Fruit fly (Drosophila melanogaster): ENCODE data around the gene Rat1.

The Rat1 gene

dm6 chr2L:6956725-6957124 lies 48.8 kb downstream of the Rat1 start, which contains the start of the genes CG13775 and CG3430 (continued):
- TF ChIP-seq amos (GFP tag; IDR thresholded peaks at IDR 0.05; ENCODE audit: partially characterized antibody) (peak; percentile 78), BtbVII (GFP tag; optimal IDR thresholded peaks at IDR 0.05) (no peak), tin (GFP tag; optimal IDR thresholded peaks at IDR 0.05) (peak; percentile 7), Side (GFP tag; optimal IDR thresholded peaks at IDR 0.05) (no peak), CG10366 (GFP tag; IDR thresholded peaks at IDR 0.05) (peak; percentile 18; the same call in 1 of the 2 replicates), CG11695 (GFP tag; IDR thresholded peaks at IDR 0.05) (no peak), HHEX (GFP tag; optimal IDR thresholded peaks at IDR 0.05) (no peak), E2f2 (GFP tag; IDR thresholded peaks at IDR 0.05) (peak; percentile 85), h (optimal IDR thresholded peaks at IDR 0.05) (no peak), CG17568 (GFP tag; optimal IDR thresholded peaks at IDR 0.05) (no peak), Ada2b (GFP tag; IDR thresholded peaks at IDR 0.05) (no peak), zen2 (GFP tag; IDR thresholded peaks at IDR 0.05; ENCODE audit: partially characterized antibody) (peak; percentile 40; the same call in 1 of the 3 replicates), CG11398 (GFP tag; optimal IDR thresholded peaks at IDR 0.05) (no peak), tll (GFP tag; optimal IDR thresholded peaks at IDR 0.05) (no peak), hkb (optimal IDR thresholded peaks at IDR 0.05) (no peak), hkb (GFP tag; IDR thresholded peaks at IDR 0.05) (0 out of 2 replicates have a peak, but pooled peaks have one; percentile 21), CG12942 (GFP tag; optimal IDR thresholded peaks at IDR 0.05) (no peak), Nf-YA (GFP tag; IDR thresholded peaks at IDR 0.05) (no peak), Blimp-1 (GFP tag; optimal IDR thresholded peaks at IDR 0.05) (no peak), prd (optimal IDR thresholded peaks at IDR 0.05) (no peak), prd (GFP tag; IDR thresholded peaks at IDR 0.05) (no peak), Ptx1 (GFP tag; IDR thresholded peaks at IDR 0.05) (no peak), gce (GFP tag; IDR thresholded peaks at IDR 0.05) (0 out of 3 replicates have a peak, but pooled peaks have one; percentile 31), Neu2 (GFP tag; optimal IDR thresholded peaks at IDR 0.05; ENCODE audit: borderline replicate concordance) (no peak), stc (GFP tag; IDR thresholded peaks at IDR 0.05) (peak; percentile 36; the same call in 1 of the 2 replicates), twi (tag; optimal IDR thresholded peaks at IDR 0.05) (no peak), CG10267 (tag; optimal IDR thresholded peaks at IDR 0.05) (peak; percentile 14), danr (GFP tag; IDR thresholded peaks at IDR 0.05) (no peak), ssp (GFP tag; IDR thresholded peaks at IDR 0.05) (no peak), Mes4 (GFP tag; optimal IDR thresholded peaks at IDR 0.05) (peak; percentile 8), CG15269 (tag; optimal IDR thresholded peaks at IDR 0.05) (no peak), CG4360 (GFP tag; IDR thresholded peaks at IDR 0.05) (no peak), CG3847 (GFP tag; IDR thresholded peaks at IDR 0.05) (peak; percentile 24; the same call in 1 of the 2 replicates), Rfx (GFP tag; IDR thresholded peaks at IDR 0.05) (peak; percentile 67), CG6689 (GFP tag; IDR thresholded peaks at IDR 0.05) (no peak), CG8944 (GFP tag; optimal IDR thresholded peaks at IDR 0.05) (no peak), oc (tag; optimal IDR thresholded peaks at IDR 0.05) (no peak), CG4617 (GFP tag; optimal IDR thresholded peaks at IDR 0.05; ENCODE audit: borderline replicate concordance) (peak; percentile 27), croc (GFP tag; conservative IDR thresholded peaks at IDR 0.05) (no peak), Jarid2 (GFP tag; optimal IDR thresholded peaks at IDR 0.05) (no peak), tup (GFP tag; optimal IDR thresholded peaks at IDR 0.05) (no peak), Scr (GFP tag; IDR thresholded peaks at IDR 0.05; ENCODE audit: partially characterized antibody) (peak; percentile 67), GATAe (GFP tag; conservative IDR thresholded peaks at IDR 0.05) (no peak), Hr78 (GFP tag; optimal IDR thresholded peaks at IDR 0.05) (no peak), cas (GFP tag; IDR thresholded peaks at IDR 0.05) (0 out of 2 replicates have a peak, but pooled peaks have one; percentile 32), H15 (GFP tag; IDR thresholded peaks at IDR 0.05) (no peak), odd (GFP tag; optimal IDR thresholded peaks at IDR 0.05) (no peak), lab (GFP tag; optimal IDR thresholded peaks at IDR 0.05) (no peak), Stat92E (GFP tag; optimal IDR thresholded peaks at IDR 0.05) (no peak), Hmx (GFP tag; optimal IDR thresholded peaks at IDR 0.05) (no peak), kay (GFP tag; optimal IDR thresholded peaks at IDR 0.05) (no peak), CTCF (GFP tag; optimal IDR thresholded peaks at IDR 0.05) (no peak)
